Worm (Caenorhabditis elegans) whole organism, late embryonic: ENCODE measurements around the gene pfn-2.

Experiments
- nfya-1 ChIP-seq: sonication (generic microtip); optimal IDR thresholded peaks from 2 replicates; lab custom pipeline; 2017; ENCODE audit warnings: missing genetic modification characterization, mild to moderate bottlenecking, missing compliant biosample characterization, antibody characterized with exemption, moderate library complexity
- pqm-1 ChIP-seq: sonication (generic microtip); optimal IDR thresholded peaks from 2 replicates; lab custom pipeline; 2016; ENCODE audit warnings: missing genetic modification characterization, missing compliant biosample characterization

ce11 chrX:5365437-5365836 is 11.6 kb upstream of the pfn-2 start, which contains the start of gene F35C8.5:
- no peak for TF ChIP-seq pqm-1 (tag; lab: Kevin White, UChicago)
- no peak for TF ChIP-seq nfya-1 (tag; lab: Kevin White, UChicago)
